Fruit fly (Drosophila melanogaster): ENCODE measurements around the gene CG2200.

Gene CG2200

DNA sequence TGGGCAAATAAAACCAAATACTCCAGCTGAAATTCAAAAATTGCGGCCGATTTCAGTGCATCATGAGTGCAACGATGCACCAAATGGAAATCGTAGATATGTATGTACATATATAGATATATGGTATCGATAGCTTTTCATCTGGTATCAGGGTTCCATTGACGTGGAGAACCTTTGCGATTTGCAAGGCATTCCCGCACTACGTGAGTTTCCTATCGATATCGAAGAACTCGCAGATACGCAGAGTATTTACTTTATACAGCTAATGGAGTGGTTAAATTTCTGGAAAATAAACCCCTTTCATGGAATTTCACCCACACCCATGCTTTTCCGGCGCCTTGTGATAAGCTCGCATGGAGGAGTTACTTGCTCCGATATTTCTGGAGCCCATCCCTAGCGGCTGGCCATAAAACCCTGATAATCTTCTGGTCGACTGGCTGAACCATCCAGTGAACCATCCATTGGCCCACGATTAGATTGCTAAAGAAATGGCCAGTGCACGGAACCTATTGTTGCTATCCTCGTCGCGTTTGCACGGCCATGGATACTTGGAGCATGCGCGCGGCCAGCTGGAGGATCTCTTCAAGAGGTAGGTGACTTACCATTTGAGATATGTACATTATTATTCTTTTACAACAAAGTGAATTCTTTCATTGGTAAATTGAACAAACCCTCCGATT lies at the start of gene CG2200 (continued):
- TF ChIP-seq CG7357 (GFP tag; IDR thresholded peaks at IDR 0.05) (no peak), CG3838 (GFP tag; optimal IDR thresholded peaks at IDR 0.05) (no peak), zen (tag; optimal IDR thresholded peaks at IDR 0.05) (no peak), Hr39 (optimal IDR thresholded peaks at IDR 0.05) (no peak), phol (tag; optimal IDR thresholded peaks at IDR 0.05) (peak; percentile 36), CG10543 (GFP tag; optimal IDR thresholded peaks at IDR 0.05) (no peak), NC2α (GFP tag; optimal IDR thresholded peaks at IDR 0.05) (no peak), Mes4 (GFP tag; optimal IDR thresholded peaks at IDR 0.05) (no peak), grn (GFP tag; optimal IDR thresholded peaks at IDR 0.05) (peak; percentile 16), bcd (GFP tag; optimal IDR thresholded peaks at IDR 0.05) (peak; percentile 29), CG18599 (GFP tag; optimal IDR thresholded peaks at IDR 0.05) (peak; percentile 56), CG2116 (GFP tag; optimal IDR thresholded peaks at IDR 0.05) (peak; percentile 97), kah (GFP tag; optimal IDR thresholded peaks at IDR 0.05) (no peak), salm (tag; optimal IDR thresholded peaks at IDR 0.05) (no peak), Stat92E (GFP tag; optimal IDR thresholded peaks at IDR 0.05) (no peak), repo (GFP tag; optimal IDR thresholded peaks at IDR 0.05) (no peak), CG1233 (GFP tag; optimal IDR thresholded peaks at IDR 0.05) (no peak), dimm (GFP tag; IDR thresholded peaks at IDR 0.05) (no peak), Blimp-1 (GFP tag; optimal IDR thresholded peaks at IDR 0.05) (no peak), CG4820 (GFP tag; optimal IDR thresholded peaks at IDR 0.05) (peak; percentile 1), CG3065 (GFP tag; optimal IDR thresholded peaks at IDR 0.05) (no peak), CG12659 (GFP tag; optimal IDR thresholded peaks at IDR 0.05) (peak; percentile 58), Dek (tag; optimal IDR thresholded peaks at IDR 0.05) (no peak), cad (GFP tag; optimal IDR thresholded peaks at IDR 0.05) (peak; percentile 13), CG32532 (GFP tag; IDR thresholded peaks at IDR 0.05) (0 out of 2 replicates have a peak, but pooled peaks have one; percentile 14), chif (GFP tag; optimal IDR thresholded peaks at IDR 0.05) (no peak), BEAF-32 (GFP tag; optimal IDR thresholded peaks at IDR 0.05) (peak; percentile 80), CG8388 (GFP tag; optimal IDR thresholded peaks at IDR 0.05) (peak; percentile 2), maf-S (GFP tag; optimal IDR thresholded peaks at IDR 0.05) (peak; percentile 6), ssp (GFP tag; IDR thresholded peaks at IDR 0.05) (no peak), CG12942 (GFP tag; optimal IDR thresholded peaks at IDR 0.05) (no peak), CG12219 (GFP tag; optimal IDR thresholded peaks at IDR 0.05) (no peak), Jarid2 (GFP tag; optimal IDR thresholded peaks at IDR 0.05) (no peak), CG9215 (GFP tag; IDR thresholded peaks at IDR 0.05) (peak; percentile 18; the same call in 1 of the 2 replicates), Atf-2 (GFP tag; optimal IDR thresholded peaks at IDR 0.05) (no peak), TFAM (GFP tag; optimal IDR thresholded peaks at IDR 0.05) (no peak), wdn (GFP tag; IDR thresholded peaks at IDR 0.05) (no peak), Sin3A (optimal IDR thresholded peaks at IDR 0.05) (peak; percentile 24), Doc3 (GFP tag; IDR thresholded peaks at IDR 0.05; ENCODE audit: partially characterized antibody) (peak; percentile 76), CG8924 (tag; optimal IDR thresholded peaks at IDR 0.05) (peak; percentile 8), CG1529 (GFP tag; optimal IDR thresholded peaks at IDR 0.05) (no peak), CG2875 (GFP tag; optimal IDR thresholded peaks at IDR 0.05) (no peak), CG17385 (GFP tag; optimal IDR thresholded peaks at IDR 0.05) (peak; percentile 19), ken (GFP tag; IDR thresholded peaks at IDR 0.05) (peak; percentile 53; the same call in 1 of the 3 replicates), Rfx (GFP tag; IDR thresholded peaks at IDR 0.05) (peak; percentile 63), Adf1 (GFP tag; IDR thresholded peaks at IDR 0.05) (peak; percentile 35), Taf1 (GFP tag; IDR thresholded peaks at IDR 0.05) (no peak), Dp (GFP tag; optimal IDR thresholded peaks at IDR 0.05) (peak; percentile 66), CG34224 (GFP tag; IDR thresholded peaks at IDR 0.05; ENCODE audit: partially characterized antibody) (peak; percentile 84), Xrp1 (GFP tag; IDR thresholded peaks at IDR 0.05) (peak; percentile 37; the same call in 1 of the 2 replicates)

Measured in whole organism, embryonic.